Worm (Caenorhabditis elegans) whole organism, L2 larva: ENCODE measurements around the gene dur-1.

Experiments
- C34F6.9 ChIP-seq: fragments of 150-350 bp; optimal IDR thresholded peaks from 2 replicates; lab custom pipeline; 2014; ENCODE audit warnings: missing biosample characterization, missing genetic modification characterization
- F13H6.1 ChIP-seq: sonication (generic microtip); optimal IDR thresholded peaks from 2 replicates; lab custom pipeline; 2016; ENCODE audit warnings: missing genetic modification characterization, missing compliant biosample characterization
- R02D3.7 ChIP-seq: fragments of 150-350 bp; optimal IDR thresholded peaks from 2 replicates; lab custom pipeline; 2014; ENCODE audit warnings: missing biosample characterization, missing genetic modification characterization
- Y55F3AM.14 ChIP-seq: fragments of 200-800 bp; sonication (Bioruptor generic); optimal IDR thresholded peaks from 2 replicates; lab custom pipeline; 2018; ENCODE audit warnings: mild to moderate bottlenecking, missing genetic modification characterization, missing compliant biosample characterization
- ZK546.5 ChIP-seq: sonication (generic microtip); optimal IDR thresholded peaks from 2 replicates; lab custom pipeline; 2017; ENCODE audit warnings: missing biosample characterization, missing genetic modification characterization
- alr-1 ChIP-seq: fragments of 150-350 bp; optimal IDR thresholded peaks from 2 replicates; lab custom pipeline; 2014; ENCODE audit warnings: missing biosample characterization, missing genetic modification characterization
- aly-2 ChIP-seq: fragments of 150-350 bp; optimal IDR thresholded peaks from 2 replicates; lab custom pipeline; 2014; ENCODE audit warnings: missing biosample characterization, missing genetic modification characterization
- ama-1 ChIP-seq: fragments of 150-350 bp; optimal IDR thresholded peaks from 2 replicates; lab custom pipeline; 2018; ENCODE audit warnings: inconsistent platforms
- blmp-1 ChIP-seq: sonication (generic microtip); optimal IDR thresholded peaks from 2 replicates; lab custom pipeline; 2017; ENCODE audit warnings: missing genetic modification characterization, mild to moderate bottlenecking, missing compliant biosample characterization, antibody characterized with exemption, moderate library complexity; ENCODE audit not compliant: insufficient read depth
- ceh-82 ChIP-seq: fragments of 150-350 bp; optimal IDR thresholded peaks from 2 replicates; lab custom pipeline; 2014; ENCODE audit warnings: missing biosample characterization, missing genetic modification characterization
- crh-2 ChIP-seq: sonication (generic microtip); optimal IDR thresholded peaks from 2 replicates; lab custom pipeline; 2017; ENCODE audit warnings: missing biosample characterization, missing genetic modification characterization
- egl-27 ChIP-seq: sonication (generic microtip); optimal IDR thresholded peaks from 3 replicates; lab custom pipeline; 2017; ENCODE audit warnings: missing biosample characterization, missing genetic modification reagents, missing genetic modification characterization
- elt-1 ChIP-seq: fragments of 150-350 bp; optimal IDR thresholded peaks from 2 replicates; lab custom pipeline; 2014; ENCODE audit warnings: missing biosample characterization, missing genetic modification characterization
- elt-3 ChIP-seq: sonication (generic microtip); optimal IDR thresholded peaks from 2 replicates; lab custom pipeline; 2017; ENCODE audit warnings: missing biosample characterization, missing genetic modification characterization
- fos-1 ChIP-seq: fragments of 150-350 bp; optimal IDR thresholded peaks from 2 replicates; lab custom pipeline; 2014; ENCODE audit warnings: missing biosample characterization, missing genetic modification characterization
- gmeb-1 ChIP-seq: fragments of 150-350 bp; optimal IDR thresholded peaks from 2 replicates; lab custom pipeline; 2014; ENCODE audit warnings: missing biosample characterization, missing genetic modification characterization
- lin-11 ChIP-seq: fragments of 150-350 bp; sonication (generic microtip); optimal IDR thresholded peaks from 2 replicates; lab custom pipeline; 2014; ENCODE audit warnings: missing biosample characterization, missing genetic modification characterization, inconsistent platforms, mixed read lengths
- lin-39 ChIP-seq: fragments of 150-350 bp; optimal IDR thresholded peaks from 2 replicates; lab custom pipeline; 2014; ENCODE audit warnings: missing biosample characterization, missing genetic modification reagents, missing genetic modification characterization
- lsy-2 ChIP-seq, 2 experiments: fragments of 150-350 bp in 1 of 2; sonication (generic microtip) in 1 of 2; optimal IDR thresholded peaks; 2 replicates each; lab custom pipeline; 2014 to 2017; ENCODE audit warnings: missing biosample characterization in 2 of 2, missing genetic modification characterization in 2 of 2
- mab-5 ChIP-seq: fragments of 150-350 bp; optimal IDR thresholded peaks from 2 replicates; lab custom pipeline; 2014; ENCODE audit warnings: missing biosample characterization, missing genetic modification characterization
- mbf-1 ChIP-seq: sonication (generic microtip); optimal IDR thresholded peaks from 2 replicates; lab custom pipeline; 2017; ENCODE audit warnings: missing biosample characterization, missing genetic modification characterization
- nhr-10 ChIP-seq: sonication (generic microtip); optimal IDR thresholded peaks from 2 replicates; lab custom pipeline; 2017; ENCODE audit warnings: missing biosample characterization, missing genetic modification characterization
- nhr-11 ChIP-seq: fragments of 150-350 bp; optimal IDR thresholded peaks from 2 replicates; lab custom pipeline; 2014; ENCODE audit warnings: missing biosample characterization, missing genetic modification characterization
- nhr-12 ChIP-seq: fragments of 150-350 bp; optimal IDR thresholded peaks from 2 replicates; lab custom pipeline; 2014; ENCODE audit warnings: missing biosample characterization, missing genetic modification characterization
- nhr-129 ChIP-seq: fragments of 150-350 bp; optimal IDR thresholded peaks from 2 replicates; lab custom pipeline; 2014; ENCODE audit warnings: missing biosample characterization, missing genetic modification characterization
- nhr-21 ChIP-seq: fragments of 150-350 bp; optimal IDR thresholded peaks from 2 replicates; lab custom pipeline; 2014; ENCODE audit warnings: missing biosample characterization, missing genetic modification characterization
- nhr-25 ChIP-seq: fragments of 150-350 bp; sonication (generic microtip); optimal IDR thresholded peaks from 3 replicates; lab custom pipeline; 2014; ENCODE audit warnings: missing biosample characterization, missing genetic modification characterization
- nhr-6 ChIP-seq: fragments of 150-350 bp; optimal IDR thresholded peaks from 2 replicates; lab custom pipeline; 2014; ENCODE audit warnings: missing biosample characterization, missing genetic modification characterization
- sem-4 ChIP-seq: fragments of 150-350 bp; optimal IDR thresholded peaks from 2 replicates; lab custom pipeline; 2014; ENCODE audit warnings: missing biosample characterization, missing genetic modification reagents, missing genetic modification characterization
- sma-3 ChIP-seq: sonication (generic microtip); optimal IDR thresholded peaks from 2 replicates; lab custom pipeline; 2016; ENCODE audit warnings: missing genetic modification reagents, missing genetic modification characterization, missing compliant biosample characterization
- sma-9 ChIP-seq, 2 experiments: fragments of 150-350 bp in 1 of 2; sonication (generic microtip) in 1 of 2; optimal IDR thresholded peaks; 2 replicates each; lab custom pipeline; 2014 to 2016; ENCODE audit warnings: missing genetic modification characterization in 2 of 2, mild to moderate bottlenecking in 1 of 2, missing biosample characterization in 1 of 2, missing compliant biosample characterization in 1 of 2, missing genetic modification reagents in 1 of 2, moderate library complexity in 1 of 2
- unc-39 ChIP-seq: fragments of 150-350 bp; optimal IDR thresholded peaks from 2 replicates; lab custom pipeline; 2014; ENCODE audit warnings: missing biosample characterization, missing genetic modification characterization
- ztf-11 ChIP-seq: sonication (generic microtip); optimal IDR thresholded peaks from 2 replicates; lab custom pipeline; 2017; ENCODE audit warnings: missing biosample characterization, missing genetic modification characterization

dur-1 gene

ce11 chrIV:9918021-9918420 lies 10.0 kb downstream of the dur-1 start:
- TF ChIP-seq elt-3 (no peak), alr-1 (no peak), nhr-21 (no peak), blmp-1 (tag; lab: Kevin White, UChicago) (no peak), Y55F3AM.14 (GFP tag; lab: Kevin White, UChicago) (peak; percentile 16), nhr-11 (tag; lab: Kevin White, UChicago) (no peak), F13H6.1 (no peak), lin-39 (tag; lab: Kevin White, UChicago) (no peak), ama-1 (lab: Kevin White, UChicago) (no peak), nhr-25 (tag; lab: Kevin White, UChicago) (peak; percentile 45), nhr-129 (tag; lab: Kevin White, UChicago) (no peak), mab-5 (tag; lab: Kevin White, UChicago) (no peak), gmeb-1 (tag; lab: Kevin White, UChicago) (no peak), R02D3.7 (tag; lab: Kevin White, UChicago) (no peak)
- TF ChIP-seq, all 48 proteins: peak for 2

- TF ChIP-seq sma-9 (GFP tag; optimal IDR thresholded peaks at IDR 0.05; lab: Kevin White, UChicago) (no peak), sma-9 (tag; optimal IDR thresholded peaks at IDR 0.05; lab: Kevin White, UChicago) (no peak), nhr-12 (tag; lab: Kevin White, UChicago) (no peak), Y55F3AM.14 (GFP tag; lab: Kevin White, UChicago) (no peak), ZK546.5 (tag; lab: Kevin White, UChicago) (no peak), unc-39 (tag; lab: Kevin White, UChicago) (no peak), sem-4 (tag; lab: Kevin White, UChicago) (no peak), elt-1 (tag; lab: Kevin White, UChicago) (no peak), egl-27 (tag; lab: Kevin White, UChicago) (no peak), mbf-1 (tag; lab: Kevin White, UChicago) (no peak), nhr-25 (tag; lab: Kevin White, UChicago) (no peak), lsy-2 (tag; optimal IDR thresholded peaks at IDR 0.05; lab: Kevin White, UChicago) (no peak), blmp-1 (tag; lab: Kevin White, UChicago) (no peak)
Observed at ce11 chrIV:9916224-9916623, 11.8 kb downstream of the dur-1 start, which contains the start of gene bed-3. Gene bed-3 (plus strand): TSS chrIV:9916524.

- TF ChIP-seq alr-1 (no peak), nhr-10 (tag; lab: Kevin White, UChicago) (no peak), fos-1 (no peak), nhr-6 (no peak)
Observed at ce11 chrIV:9915128-9915527, 12.9 kb downstream of the dur-1 start.

ce11 chrIV:9913064-9913463 lies 15.0 kb downstream of the dur-1 start:
- no peak for TF ChIP-seq R02D3.7 (tag; lab: Kevin White, UChicago)
- TF ChIP-seq C34F6.9 (tag; lab: Kevin White, UChicago), result no peak
- no peak for TF ChIP-seq sma-3 (GFP tag; lab: Kevin White, UChicago)
- no peak for TF ChIP-seq lsy-2 (tag; optimal IDR thresholded peaks at IDR 0.05; lab: Kevin White, UChicago)
- TF ChIP-seq fos-1, result no peak
- no peak for TF ChIP-seq egl-27 (tag; lab: Kevin White, UChicago)
- no peak for TF ChIP-seq sma-9 (GFP tag; optimal IDR thresholded peaks at IDR 0.05; lab: Kevin White, UChicago)
- no peak for TF ChIP-seq sma-9 (tag; optimal IDR thresholded peaks at IDR 0.05; lab: Kevin White, UChicago)
- TF ChIP-seq lin-11 (tag; lab: Kevin White, UChicago), result no peak
- TF ChIP-seq aly-2 (tag; lab: Kevin White, UChicago), result no peak
- TF ChIP-seq ZK546.5 (tag; lab: Kevin White, UChicago), result no peak
- no peak for TF ChIP-seq ztf-11
- no peak for TF ChIP-seq nhr-10 (tag; lab: Kevin White, UChicago)
- no peak for TF ChIP-seq ceh-82

ce11 chrIV:9903608-9904007 lies 24.4 kb downstream of the dur-1 start, which contains the start of gene best-13:
Gene best-13 (plus strand): TSS chrIV:9903908.
- TF ChIP-seq lin-11 (tag; lab: Kevin White, UChicago), result no peak
- TF ChIP-seq F13H6.1, result no peak

- TF ChIP-seq crh-2 (tag; lab: Kevin White, UChicago), result peak; percentile 5
- peak; percentile 21 for TF ChIP-seq C34F6.9 (tag; lab: Kevin White, UChicago)
- no peak for TF ChIP-seq alr-1
- peak; percentile 34 for TF ChIP-seq nhr-129 (tag; lab: Kevin White, UChicago)
Observed at ce11 chrIV:9899227-9899626, 28.8 kb downstream of the dur-1 start.
